Fruit fly (Drosophila melanogaster): ENCODE data around the gene Rab9D.

dm6 chrX:10613568-10613967, 24.7 kb downstream of the Rab9D start:
- TF ChIP-seq CG8478 (optimal IDR thresholded peaks at IDR 0.05) (no peak), psq (optimal IDR thresholded peaks at IDR 0.05) (no peak)

Measured in whole organism.